Worm (Caenorhabditis elegans) whole organism, L2 larva: Measurements from ENCODE around the gene Y75B12B.11.

ENCODE experiments used
- ama-1 ChIP-seq: fragments of 150-350 bp; optimal IDR thresholded peaks from 2 replicates; lab custom pipeline; 2018; ENCODE audit warnings: inconsistent platforms
- elt-3 ChIP-seq: sonication (generic microtip); optimal IDR thresholded peaks from 2 replicates; lab custom pipeline; 2017; ENCODE audit warnings: missing biosample characterization, missing genetic modification characterization
- lin-39 ChIP-seq: fragments of 150-350 bp; optimal IDR thresholded peaks from 2 replicates; lab custom pipeline; 2014; ENCODE audit warnings: missing biosample characterization, missing genetic modification reagents, missing genetic modification characterization
- mab-5 ChIP-seq: fragments of 150-350 bp; optimal IDR thresholded peaks from 2 replicates; lab custom pipeline; 2014; ENCODE audit warnings: missing biosample characterization, missing genetic modification characterization
- nhr-129 ChIP-seq: fragments of 150-350 bp; optimal IDR thresholded peaks from 2 replicates; lab custom pipeline; 2014; ENCODE audit warnings: missing biosample characterization, missing genetic modification characterization
- snpc-4 ChIP-seq: fragments of 150-350 bp; optimal IDR thresholded peaks from 2 replicates; lab custom pipeline; 2014; ENCODE audit warnings: missing biosample characterization, missing genetic modification characterization
- unc-55 ChIP-seq: fragments of 150-350 bp; sonication (generic microtip); optimal IDR thresholded peaks from 3 replicates; lab custom pipeline; 2014; ENCODE audit warnings: missing biosample characterization, missing genetic modification reagents, missing genetic modification characterization
- unc-62 ChIP-seq: fragments of 150-350 bp; optimal IDR thresholded peaks from 2 replicates; lab custom pipeline; 2014; ENCODE audit warnings: missing biosample characterization, missing genetic modification reagents, missing genetic modification characterization
- ztf-11 ChIP-seq: sonication (generic microtip); optimal IDR thresholded peaks from 2 replicates; lab custom pipeline; 2017; ENCODE audit warnings: missing biosample characterization, missing genetic modification characterization
- ztf-4 ChIP-seq: fragments of 150-350 bp; optimal IDR thresholded peaks from 2 replicates; lab custom pipeline; 2014; ENCODE audit warnings: missing biosample characterization, missing genetic modification characterization

- TF ChIP-seq snpc-4 (no peak), unc-62 (GFP tag; lab: Kevin White, UChicago) (no peak), ztf-11 (tag; lab: Kevin White, UChicago) (no peak), mab-5 (no peak), elt-3 (tag; lab: Kevin White, UChicago) (no peak), unc-55 (GFP tag; lab: Kevin White, UChicago) (no peak), ztf-4 (tag; lab: Kevin White, UChicago) (no peak), ama-1 (lab: Kevin White, UChicago) (no peak), nhr-129 (no peak), lin-39 (no peak)
Measured at ce11 chrV:15148800-15149199, 42.3 kb upstream of the Y75B12B.11 start, which contains the start of gene T09F5.1.
